Fruit fly (Drosophila melanogaster) whole organism, embryonic: ENCODE measurements around the gene dpr14.

Experiments
- BtbVII ChIP-seq: fragments of 200-800 bp; sonication (Bioruptor generic); optimal IDR thresholded peaks from 3 replicates; lab custom pipeline; 2017; ENCODE audit warnings: missing biosample characterization, mild to moderate bottlenecking, missing genetic modification characterization
- C15 ChIP-seq: fragments of 200-800 bp; sonication (Bioruptor generic); IDR thresholded peaks from 3 replicates; pipeline ENCODE4 v1.3.6; 2022; ENCODE audit warnings: missing biosample characterization, missing genetic modification characterization
- CG1024 ChIP-seq: fragments of 200-800 bp; sonication (Bioruptor generic); IDR thresholded peaks from 2 replicates; pipeline ENCODE4 v1.3.6; 2022; ENCODE audit warnings: missing biosample characterization, missing genetic modification characterization
- CG13287 ChIP-seq: fragments of 200-800 bp; sonication (Bioruptor generic); IDR thresholded peaks from 2 replicates; pipeline ENCODE4 v1.3.6; 2022; ENCODE audit warnings: missing biosample characterization, missing genetic modification characterization; ENCODE audit not compliant: partially characterized antibody
- CG14441 ChIP-seq: fragments of 200-800 bp; sonication (Bioruptor generic); IDR thresholded peaks from 2 replicates; pipeline ENCODE4 v1.3.6; 2022; ENCODE audit warnings: missing biosample characterization, missing genetic modification characterization
- CG14965 ChIP-seq: fragments of 200-800 bp; sonication (Bioruptor generic); optimal IDR thresholded peaks from 2 replicates; lab custom pipeline; 2016; ENCODE audit warnings: missing biosample characterization, missing genetic modification characterization, borderline replicate concordance
- CG15479 ChIP-seq: fragments of 200-800 bp; sonication (Bioruptor generic); optimal IDR thresholded peaks from 3 replicates; lab custom pipeline; 2019; ENCODE audit warnings: missing biosample characterization, mild to moderate bottlenecking, missing genetic modification characterization, moderate library complexity
- CG16815 ChIP-seq: fragments of 200-800 bp; sonication (Bioruptor generic); optimal IDR thresholded peaks from 3 replicates; lab custom pipeline; 2017; ENCODE audit warnings: missing biosample characterization, mild to moderate bottlenecking, missing genetic modification characterization
- CG17186 ChIP-seq: fragments of 200-800 bp; sonication (Bioruptor generic); optimal IDR thresholded peaks from 3 replicates; lab custom pipeline; 2017; ENCODE audit warnings: missing biosample characterization, missing genetic modification reagents, missing genetic modification characterization
- CG17385 ChIP-seq: fragments of 200-800 bp; sonication (Bioruptor generic); optimal IDR thresholded peaks from 3 replicates; lab custom pipeline; 2018; ENCODE audit warnings: missing biosample characterization, mild to moderate bottlenecking, missing genetic modification characterization
- CG2199 ChIP-seq: fragments of 200-800 bp; sonication (Bioruptor generic); IDR thresholded peaks from 3 replicates; pipeline ENCODE4 v1.3.6; 2022; ENCODE audit warnings: missing biosample characterization, missing genetic modification characterization
- CG2875 ChIP-seq: fragments of 200-800 bp; sonication (Bioruptor generic); optimal IDR thresholded peaks from 2 replicates; lab custom pipeline; 2017; ENCODE audit warnings: missing biosample characterization, mild to moderate bottlenecking, missing genetic modification characterization, missing genetic modification reagents
- CG32532 ChIP-seq: fragments of 200-800 bp; sonication (Bioruptor generic); IDR thresholded peaks from 2 replicates; pipeline ENCODE4 v1.3.6; 2022; ENCODE audit warnings: missing biosample characterization, missing genetic modification characterization
- CG7271 ChIP-seq: fragments of 200-800 bp; sonication (Bioruptor generic); optimal IDR thresholded peaks from 2 replicates; lab custom pipeline; 2018; ENCODE audit warnings: missing biosample characterization, mild to moderate bottlenecking, missing genetic modification characterization, moderate library complexity
- CG7963 ChIP-seq: fragments of 200-800 bp; sonication (Bioruptor generic); IDR thresholded peaks from 3 replicates; pipeline ENCODE4 v1.3.6; 2022; ENCODE audit warnings: missing biosample characterization, missing genetic modification characterization; ENCODE audit not compliant: partially characterized antibody
- CG8281 ChIP-seq: fragments of 200-800 bp; sonication (Bioruptor generic); optimal IDR thresholded peaks from 2 replicates; lab custom pipeline; 2018; ENCODE audit warnings: missing biosample characterization, mild to moderate bottlenecking, missing genetic modification characterization, moderate library complexity
- Camta ChIP-seq: fragments of 200-800 bp; sonication (Bioruptor generic); optimal IDR thresholded peaks from 2 replicates; lab custom pipeline; 2016; ENCODE audit warnings: missing biosample characterization, missing genetic modification characterization
- CrebB ChIP-seq: fragments of 200-800 bp; sonication (Bioruptor generic); optimal IDR thresholded peaks from 3 replicates; lab custom pipeline; 2018; ENCODE audit warnings: missing biosample characterization, mild to moderate bottlenecking, missing genetic modification characterization
- Doc3 ChIP-seq: fragments of 200-800 bp; sonication (Bioruptor generic); IDR thresholded peaks from 3 replicates; pipeline ENCODE4 v1.3.6; 2022; ENCODE audit warnings: missing biosample characterization, missing genetic modification characterization; ENCODE audit not compliant: partially characterized antibody
- HLH4C ChIP-seq: fragments of 200-800 bp; sonication (Bioruptor generic); IDR thresholded peaks from 3 replicates; pipeline ENCODE4 v1.3.6; 2022; ENCODE audit warnings: missing biosample characterization, missing genetic modification characterization; ENCODE audit not compliant: partially characterized antibody
- Hsf ChIP-seq: fragments of 200-800 bp; sonication (Bioruptor generic); optimal IDR thresholded peaks from 3 replicates; lab custom pipeline; 2016; ENCODE audit warnings: missing biosample characterization, missing genetic modification characterization
- Neu2 ChIP-seq: fragments of 200-800 bp; sonication (Bioruptor generic); optimal IDR thresholded peaks from 3 replicates; lab custom pipeline; 2016; ENCODE audit warnings: missing biosample characterization, missing genetic modification characterization, borderline replicate concordance
- Nf-YA ChIP-seq: fragments of 200-800 bp; sonication (Bioruptor generic); IDR thresholded peaks from 2 replicates; pipeline ENCODE4 v1.3.6; 2022; ENCODE audit warnings: missing biosample characterization, missing genetic modification characterization
- Opbp ChIP-seq: fragments of 200-800 bp; sonication (Bioruptor generic); IDR thresholded peaks from 3 replicates; pipeline ENCODE4 v1.3.6; 2022; ENCODE audit warnings: missing biosample characterization, missing genetic modification characterization; ENCODE audit not compliant: partially characterized antibody
- Pdp1 ChIP-seq, 2 experiments: fragments of 200-800 bp; sonication (Bioruptor generic); optimal IDR thresholded peaks; 3 replicates each; lab custom pipeline; 2016; ENCODE audit warnings: missing biosample characterization in 2 of 2, missing genetic modification characterization in 2 of 2, mild to moderate bottlenecking in 1 of 2, moderate library complexity in 1 of 2
- Poxn ChIP-seq: fragments of 200-800 bp; sonication (Bioruptor generic); IDR thresholded peaks from 2 replicates; pipeline ENCODE4 v1.3.6; 2022; ENCODE audit warnings: missing biosample characterization, missing genetic modification characterization
- Rfx ChIP-seq: fragments of 200-800 bp; sonication (Bioruptor generic); IDR thresholded peaks from 2 replicates; pipeline ENCODE4 v1.3.6; 2022; ENCODE audit warnings: missing biosample characterization, missing genetic modification characterization
- YL-1 ChIP-seq: fragments of 200-800 bp; sonication (Bioruptor generic); optimal IDR thresholded peaks from 3 replicates; lab custom pipeline; 2017; ENCODE audit warnings: missing biosample characterization, mild to moderate bottlenecking, missing genetic modification characterization
- ci ChIP-seq: fragments of 200-800 bp; sonication (Bioruptor generic); IDR thresholded peaks from 3 replicates; pipeline ENCODE4 v1.3.6; 2022; ENCODE audit warnings: missing biosample characterization, missing genetic modification characterization
- da ChIP-seq: fragments of 200-800 bp; sonication (Bioruptor generic); optimal IDR thresholded peaks from 2 replicates; lab custom pipeline; 2016; ENCODE audit warnings: missing biosample characterization, missing genetic modification characterization
- dpn ChIP-seq, 2 experiments: fragments of 200-800 bp; sonication (Bioruptor generic); optimal IDR thresholded peaks; 3 replicates each; lab custom pipeline; 2016; ENCODE audit warnings: missing biosample characterization in 2 of 2, missing genetic modification characterization in 2 of 2
- exex ChIP-seq: fragments of 200-800 bp; sonication (Bioruptor generic); optimal IDR thresholded peaks from 4 replicates; lab custom pipeline; 2018; ENCODE audit warnings: missing biosample characterization, mild to moderate bottlenecking, missing genetic modification characterization, moderate library complexity
- fd102C ChIP-seq: fragments of 200-800 bp; sonication (Bioruptor generic); optimal IDR thresholded peaks from 2 replicates; lab custom pipeline; 2018; ENCODE audit warnings: missing biosample characterization, mild to moderate bottlenecking, missing genetic modification characterization, moderate library complexity
- fd3F ChIP-seq: fragments of 200-800 bp; sonication (Bioruptor generic); optimal IDR thresholded peaks from 2 replicates; lab custom pipeline; 2018; ENCODE audit warnings: missing biosample characterization, mild to moderate bottlenecking, missing genetic modification characterization, moderate library complexity
- hkb ChIP-seq, 2 experiments: fragments of 200-800 bp in 1 of 2; fragments of >200 bp in 1 of 2; sonication (Bioruptor generic) in 1 of 2; IDR thresholded peaks in 1 of 2; optimal IDR thresholded peaks in 1 of 2; 2 replicates each; pipeline versions ENCODE4 v1.3.6 to Lab custom; 2017 to 2022; ENCODE audit warnings: missing biosample characterization in 1 of 2, missing genetic modification characterization in 1 of 2
- otp ChIP-seq: fragments of 200-800 bp; sonication (Bioruptor generic); IDR thresholded peaks from 3 replicates; pipeline ENCODE4, ENCODE4 v1.3.6; 2022; ENCODE audit warnings: missing biosample characterization, missing genetic modification characterization
- row ChIP-seq: fragments of 200-800 bp; sonication (Bioruptor generic); IDR thresholded peaks from 3 replicates; pipeline ENCODE4 v1.3.6; 2022; ENCODE audit warnings: missing biosample characterization, missing genetic modification characterization
- sens ChIP-seq: fragments of 200-800 bp; sonication (Bioruptor generic); peaks from one replicate; lab custom pipeline; 2016; ENCODE audit warnings: missing biosample characterization, missing genetic modification characterization
- sob ChIP-seq: fragments of 200-800 bp; sonication (Bioruptor generic); IDR thresholded peaks from 2 replicates; pipeline ENCODE4 v1.3.6; 2022; ENCODE audit warnings: missing biosample characterization, missing genetic modification characterization
- sr ChIP-seq: fragments of 200-800 bp; sonication (Bioruptor generic); IDR thresholded peaks from 3 replicates; pipeline ENCODE4 v1.3.6; 2022; ENCODE audit warnings: missing biosample characterization, missing genetic modification characterization
- ssp ChIP-seq: fragments of 200-800 bp; sonication (Bioruptor generic); IDR thresholded peaks from 2 replicates; pipeline ENCODE4 v1.3.6; 2022; ENCODE audit warnings: missing biosample characterization, missing genetic modification characterization
- stwl ChIP-seq: fragments of 200-800 bp; sonication (Bioruptor generic); optimal IDR thresholded peaks from 3 replicates; lab custom pipeline; 2018; ENCODE audit warnings: missing biosample characterization, mild to moderate bottlenecking, missing genetic modification characterization, moderate library complexity
- tx ChIP-seq: fragments of 200-800 bp; sonication (Bioruptor generic); optimal IDR thresholded peaks from 2 replicates; lab custom pipeline; 2016; ENCODE audit warnings: missing biosample characterization, missing genetic modification characterization
- vnd ChIP-seq: fragments of 200-800 bp; sonication (Bioruptor generic); IDR thresholded peaks from 3 replicates; pipeline ENCODE4 v1.3.6; 2022; ENCODE audit warnings: missing biosample characterization, missing genetic modification characterization; ENCODE audit not compliant: partially characterized antibody
- wor ChIP-seq: fragments of 200-800 bp; sonication (Bioruptor generic); IDR thresholded peaks from 2 replicates; pipeline ENCODE4 v1.3.6; 2022; ENCODE audit warnings: missing biosample characterization, missing genetic modification characterization
- zfh1 ChIP-seq: fragments of 200-800 bp; sonication (Bioruptor generic); IDR thresholded peaks from 3 replicates; pipeline ENCODE4 v1.3.6; 2022; ENCODE audit warnings: missing biosample characterization, missing genetic modification characterization

dpr14 gene

DNA sequence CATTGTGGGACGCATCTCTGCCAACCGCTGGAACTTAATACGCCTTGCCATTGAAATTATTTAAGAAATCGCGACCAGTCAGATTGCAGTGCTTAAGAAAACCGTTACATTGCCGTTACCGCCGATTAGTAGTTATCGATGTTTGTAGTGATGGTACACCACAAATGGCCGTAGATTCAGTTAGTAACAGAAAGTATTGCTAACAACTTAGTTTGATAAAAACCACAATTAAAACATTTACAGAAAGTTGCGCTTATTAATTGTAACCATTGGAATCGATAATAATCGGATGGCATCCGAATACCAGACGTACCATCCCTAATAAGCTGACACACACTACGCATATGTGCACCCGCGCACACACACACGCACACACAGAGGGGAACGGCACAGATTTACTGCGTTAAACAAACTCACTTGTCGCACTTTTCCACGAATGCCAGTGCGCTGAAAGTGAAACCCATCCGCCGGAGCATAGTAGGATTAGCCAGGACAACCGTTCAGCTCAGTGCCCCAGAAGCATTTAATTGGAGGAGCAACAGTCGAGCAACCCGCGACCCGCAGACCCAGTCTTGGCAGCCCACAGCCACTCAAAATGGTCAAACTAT is 12.1 kb upstream of the dpr14 start, which contains the start of the genes hdm and Ykt6 (continued):
- TF ChIP-seq Opbp (GFP tag; lab: Robert Waterston, UW) (peak; percentile 90), Rfx (GFP tag; lab: Robert Waterston, UW) (peak; percentile 88), CG17385 (GFP tag; lab: Kevin White, UChicago) (peak; percentile 70), C15 (GFP tag; lab: Robert Waterston, UW) (no peak), CG2199 (GFP tag; lab: Robert Waterston, UW) (0 out of 3 replicates have a peak, but pooled peaks have one; percentile 15), CG16815 (GFP tag; lab: Kevin White, UChicago) (no peak), CG17186 (GFP tag; lab: Kevin White, UChicago) (peak; percentile 90), Neu2 (GFP tag; lab: Kevin White, UChicago) (peak; percentile 97), ci (GFP tag; lab: Robert Waterston, UW) (peak; percentile 81; the same call in 1 of the 3 replicates), Nf-YA (GFP tag; lab: Robert Waterston, UW) (peak; percentile 58; the same call in 1 of the 2 replicates), otp (GFP tag; lab: Robert Waterston, UW) (peak; percentile 80)

DNA sequence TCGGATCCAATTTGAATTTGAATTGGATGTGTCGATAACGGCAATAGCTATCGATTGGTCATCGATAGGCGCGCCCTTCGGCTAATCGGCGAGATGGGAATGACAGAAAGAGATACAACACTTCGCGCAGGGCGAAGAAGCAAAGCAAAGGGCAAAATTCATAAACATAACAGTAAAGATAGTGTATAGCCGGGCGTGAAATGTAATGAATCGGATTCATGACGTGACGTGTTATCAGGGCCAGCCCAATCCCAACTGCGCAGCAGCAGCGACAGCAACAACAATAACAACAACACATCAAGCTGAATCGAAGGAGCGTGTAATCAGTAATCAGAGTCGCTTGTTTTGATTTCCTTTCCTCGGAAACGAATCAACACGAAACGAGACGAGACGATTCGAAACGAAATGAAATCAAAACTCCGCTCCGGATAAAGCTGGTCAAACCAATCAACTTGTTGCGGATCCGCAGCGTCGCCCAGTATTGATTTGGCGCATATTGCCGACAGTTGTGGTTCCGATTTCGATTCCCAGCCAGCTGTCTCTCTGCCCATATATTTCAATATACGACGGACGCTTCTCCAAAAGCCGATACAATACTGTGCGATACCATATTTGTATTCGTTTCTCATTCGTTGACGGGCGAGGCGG is 4.0 kb upstream of the dpr14 start, which contains the start of gene snz:
snz (plus strand) TSS at position 107 of the 648 bp plus-strand sequence.
- no peak for TF ChIP-seq CG1024
- TF ChIP-seq dpn (GFP tag; optimal IDR thresholded peaks at IDR 0.05; lab: Kevin White, UChicago): no peak
- peak; percentile 68 for TF ChIP-seq exex
- peak; percentile 86 for TF ChIP-seq HLH4C (GFP tag; lab: Robert Waterston, UW)
- TF ChIP-seq hkb (optimal IDR thresholded peaks at IDR 0.05; lab: Kevin White, UChicago): no peak
- no peak for TF ChIP-seq hkb (GFP tag; IDR thresholded peaks at IDR 0.05; lab: Robert Waterston, UW)
- no peak for TF ChIP-seq CG7271 (tag; lab: Kevin White, UChicago)
- TF ChIP-seq row: peak; percentile 55
- peak; percentile 6 for TF ChIP-seq YL-1 (GFP tag; lab: Kevin White, UChicago)
- TF ChIP-seq Camta (GFP tag; lab: Kevin White, UChicago): no peak
- no peak for TF ChIP-seq wor (GFP tag; lab: Robert Waterston, UW)
- peak; percentile 48 for TF ChIP-seq CG15479 (GFP tag; lab: Kevin White, UChicago)
- no peak for TF ChIP-seq Poxn
- TF ChIP-seq CG13287: peak; percentile 83
- no peak for TF ChIP-seq da (GFP tag; lab: Kevin White, UChicago)
- no peak for TF ChIP-seq fd3F (GFP tag; lab: Kevin White, UChicago)
- TF ChIP-seq zfh1 (GFP tag; lab: Robert Waterston, UW): 0 out of 3 replicates have a peak, but pooled peaks have one; percentile 27
- no peak for TF ChIP-seq Hsf (GFP tag; lab: Kevin White, UChicago)
- TF ChIP-seq Doc3 (GFP tag; lab: Robert Waterston, UW): peak; percentile 57; the same call in 1 of the 3 replicates
- peak; percentile 49 for TF ChIP-seq stwl (tag; lab: Kevin White, UChicago)
- no peak for TF ChIP-seq sr
- TF ChIP-seq sob (GFP tag; lab: Robert Waterston, UW): no peak
- peak; percentile 55 for TF ChIP-seq BtbVII
- TF ChIP-seq Pdp1 (GFP tag; optimal IDR thresholded peaks at IDR 0.05; lab: Kevin White, UChicago): peak in 1 of 2 experiments; percentile 52
- TF ChIP-seq CG14965 (GFP tag; lab: Kevin White, UChicago): no peak
- TF ChIP-seq CrebB (tag; lab: Kevin White, UChicago): no peak
- TF ChIP-seq CG8281 (tag; lab: Kevin White, UChicago): no peak
- peak; percentile 66; the same call in 2 of the 3 replicates for TF ChIP-seq vnd (GFP tag; lab: Robert Waterston, UW)
- TF ChIP-seq CG14441 (GFP tag; lab: Robert Waterston, UW): no peak
- TF ChIP-seq ssp (GFP tag; lab: Robert Waterston, UW): no peak
- TF ChIP-seq CG7963 (GFP tag; lab: Robert Waterston, UW): peak; percentile 58; the same call in 1 of the 3 replicates
- no peak for TF ChIP-seq CG2875
- no peak for TF ChIP-seq tx
- TF ChIP-seq CG32532 (GFP tag; lab: Robert Waterston, UW): no peak
- peak; percentile 70 for TF ChIP-seq sens
- TF ChIP-seq fd102C (GFP tag; lab: Kevin White, UChicago): no peak
